Worm (Caenorhabditis elegans) whole organism, late embryonic: ENCODE data around the gene ced-6.

Experiments used
- ceh-48 ChIP-seq: sonication (generic microtip); optimal IDR thresholded peaks from 2 replicates; lab custom pipeline; 2016; ENCODE audit warnings: missing genetic modification characterization, inconsistent platforms, missing compliant biosample characterization
- ref-2 ChIP-seq: sonication (generic microtip); optimal IDR thresholded peaks from 2 replicates; lab custom pipeline; 2016; ENCODE audit warnings: missing genetic modification characterization, missing compliant biosample characterization
- ztf-16 ChIP-seq: sonication (generic microtip); optimal IDR thresholded peaks from 2 replicates; lab custom pipeline; 2017; ENCODE audit warnings: missing genetic modification characterization, missing compliant biosample characterization

- TF ChIP-seq ref-2 (tag; lab: Kevin White, UChicago) (no peak), ceh-48 (tag; lab: Kevin White, UChicago) (no peak), ztf-16 (tag; lab: Kevin White, UChicago) (no peak)
Measured at ce11 chrIII:5582766-5583165, 12.8 kb upstream of the ced-6 start, which contains the start of the genes F56D2.8 and uev-2.
